Fruit fly (Drosophila melanogaster): ENCODE results near the gene capt.

The capt gene

dm6 chr2L:1142730-1143281 is 15.3 kb downstream of the capt start, which contains the start of gene MFS3 (continued):
- TF ChIP-seq da (GFP tag; optimal IDR thresholded peaks at IDR 0.05) (no peak), pita (GFP tag; optimal IDR thresholded peaks at IDR 0.05) (peak; percentile 66), pb (GFP tag; optimal IDR thresholded peaks at IDR 0.05) (no peak), CG2120 (GFP tag; optimal IDR thresholded peaks at IDR 0.05) (peak; percentile 18), her (GFP tag; optimal IDR thresholded peaks at IDR 0.05) (peak; percentile 25), pzg (GFP tag; optimal IDR thresholded peaks at IDR 0.05) (peak; percentile 49), scrt (GFP tag; optimal IDR thresholded peaks at IDR 0.05) (peak; percentile 13), Taf1 (GFP tag; IDR thresholded peaks at IDR 0.05) (no peak), CG7372 (GFP tag; IDR thresholded peaks at IDR 0.05) (no peak), bcd (GFP tag; optimal IDR thresholded peaks at IDR 0.05) (no peak), onecut (GFP tag; IDR thresholded peaks at IDR 0.05) (peak; percentile 44), D19A (tag; optimal IDR thresholded peaks at IDR 0.05) (peak; percentile 88), caup (GFP tag; optimal IDR thresholded peaks at IDR 0.05; ENCODE audit: severe bottlenecking) (peak; percentile 7), HLH3B (GFP tag; IDR thresholded peaks at IDR 0.05) (no peak; the same call in 1 of the 2 replicates), tx (GFP tag; optimal IDR thresholded peaks at IDR 0.05) (no peak), fd96Cb (tag; optimal IDR thresholded peaks at IDR 0.05) (no peak), HmgZ (tag; optimal IDR thresholded peaks at IDR 0.05) (peak; percentile 4), CG9797 (GFP tag; optimal IDR thresholded peaks at IDR 0.05) (no peak), CG1832 (GFP tag; optimal IDR thresholded peaks at IDR 0.05) (no peak), Vsx1 (GFP tag; optimal IDR thresholded peaks at IDR 0.05) (peak; percentile 8), mirr (GFP tag; optimal IDR thresholded peaks at IDR 0.05) (peak; percentile 11), CG34376 (GFP tag; optimal IDR thresholded peaks at IDR 0.05) (peak; percentile 24), jigr1 (GFP tag; IDR thresholded peaks at IDR 0.05) (no peak), Xrp1 (GFP tag; IDR thresholded peaks at IDR 0.05) (peak; percentile 15; the same call in 1 of the 2 replicates), row (GFP tag; IDR thresholded peaks at IDR 0.05) (peak; percentile 19; the same call in 1 of the 3 replicates), CG4424 (GFP tag; optimal IDR thresholded peaks at IDR 0.05) (no peak), E2f2 (GFP tag; IDR thresholded peaks at IDR 0.05) (peak; percentile 76), Drgx (GFP tag; IDR thresholded peaks at IDR 0.05) (peak; percentile 25; the same call in 1 of the 2 replicates), CG42726 (GFP tag; IDR thresholded peaks at IDR 0.05; ENCODE audit: partially characterized antibody) (0 out of 2 replicates have a peak, but pooled peaks have one; percentile 3), CG10431 (GFP tag; optimal IDR thresholded peaks at IDR 0.05) (no peak), CrebB (tag; optimal IDR thresholded peaks at IDR 0.05) (peak; percentile 33), tin (GFP tag; optimal IDR thresholded peaks at IDR 0.05) (no peak), psq (GFP tag; optimal IDR thresholded peaks at IDR 0.05) (no peak), H2.0 (GFP tag; IDR thresholded peaks at IDR 0.05) (no peak), CG16813 (GFP tag; IDR thresholded peaks at IDR 0.05; ENCODE audit: partially characterized antibody) (no peak), sima (GFP tag; optimal IDR thresholded peaks at IDR 0.05) (no peak), oc (tag; optimal IDR thresholded peaks at IDR 0.05) (no peak), NC2β (GFP tag; optimal IDR thresholded peaks at IDR 0.05) (peak; percentile 19), CG15514 (GFP tag; optimal IDR thresholded peaks at IDR 0.05) (peak; percentile 76), CG6813 (GFP tag; optimal IDR thresholded peaks at IDR 0.05) (no peak), sd (tag; optimal IDR thresholded peaks at IDR 0.05) (peak; percentile 74), CG2875 (GFP tag; optimal IDR thresholded peaks at IDR 0.05) (peak; percentile 18), CG12071 (GFP tag; optimal IDR thresholded peaks at IDR 0.05) (no peak), CG7928 (GFP tag; optimal IDR thresholded peaks at IDR 0.05) (no peak), pros (GFP tag; optimal IDR thresholded peaks at IDR 0.05) (peak; percentile 79), CG4328 (GFP tag; optimal IDR thresholded peaks at IDR 0.05) (no peak), CTCF (GFP tag; optimal IDR thresholded peaks at IDR 0.05) (peak; percentile 82), CG4854 (GFP tag; optimal IDR thresholded peaks at IDR 0.05) (no peak), Pdp1 (GFP tag; optimal IDR thresholded peaks at IDR 0.05) (peak in 1 of 2 experiments; percentile 28), CG7987 (GFP tag; optimal IDR thresholded peaks at IDR 0.05) (peak; percentile 41)
